Worm (Caenorhabditis elegans) whole organism, mixed stage, embryonic: ENCODE measurements around the gene ddn-3.

Source experiments
- ceh-43 ChIP-seq: fragments of 200-800 bp; sonication (Bioruptor generic); optimal IDR thresholded peaks from 2 replicates; lab custom pipeline; 2018; ENCODE audit warnings: mild to moderate bottlenecking, missing genetic modification characterization, moderate library complexity, missing compliant biosample characterization
- pha-4 ChIP-seq: fragments of 150-350 bp; optimal IDR thresholded peaks from 2 replicates; lab custom pipeline; 2018; ENCODE audit warnings: missing biosample characterization, missing genetic modification reagents, missing genetic modification characterization
- tbx-8 ChIP-seq: fragments of 200-800 bp; sonication (Bioruptor generic); optimal IDR thresholded peaks from 2 replicates; lab custom pipeline; 2018; ENCODE audit warnings: mild to moderate bottlenecking, missing genetic modification characterization, moderate library complexity, missing compliant biosample characterization
- unc-120 ChIP-seq: sonication (generic microtip); optimal IDR thresholded peaks from 2 replicates; lab custom pipeline; 2017; ENCODE audit warnings: missing genetic modification characterization, missing compliant biosample characterization; ENCODE audit not compliant: poor library complexity, severe bottlenecking
- unc-62 ChIP-seq: fragments of 150-350 bp; optimal IDR thresholded peaks from 2 replicates; lab custom pipeline; 2014; ENCODE audit warnings: missing biosample characterization, missing genetic modification reagents, missing genetic modification characterization
- ztf-11 ChIP-seq: fragments of 150-350 bp; optimal IDR thresholded peaks from 2 replicates; lab custom pipeline; 2014; ENCODE audit warnings: missing biosample characterization, missing genetic modification characterization

Gene ddn-3

DNA sequence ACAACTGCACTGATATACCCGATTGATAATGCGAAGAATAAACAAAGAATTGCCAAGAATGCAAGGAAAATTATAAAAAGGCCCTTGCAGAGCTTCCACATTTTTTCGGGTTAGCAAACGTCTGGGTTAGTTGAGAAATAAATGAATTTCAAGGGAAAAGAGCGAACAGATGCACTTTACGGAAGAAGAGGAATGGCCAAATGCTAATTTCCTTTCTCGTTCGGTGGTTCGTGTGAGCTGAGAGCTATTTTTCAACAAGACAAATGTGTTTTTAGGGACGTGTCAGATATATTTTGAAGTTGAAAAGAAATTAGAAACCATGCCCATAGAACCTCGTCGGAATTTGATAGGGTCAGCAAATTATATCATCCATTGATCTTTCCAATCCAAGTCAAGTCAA lies 50.2 kb downstream of the ddn-3 start, which contains the start of gene F40G12.2:
Gene F40G12.2, minus strand, starts transcription at position 101 of the 400 bp plus-strand sequence.
- TF ChIP-seq unc-120 (tag; lab: Kevin White, UChicago) (no peak), ztf-11 (tag; lab: Kevin White, UChicago) (no peak), tbx-8 (no peak), ceh-43 (GFP tag; lab: Kevin White, UChicago) (no peak), unc-62 (no peak), pha-4 (tag; lab: Kevin White, UChicago) (no peak)
- TF ChIP-seq, all 35 proteins: peak for 0
